Fruit fly (Drosophila melanogaster) whole organism, embryonic: ENCODE measurements around the gene SclA.

Experiments
- Awh ChIP-seq: fragments of 200-800 bp; sonication (Bioruptor generic); IDR thresholded peaks from 2 replicates; pipeline ENCODE4, ENCODE4 v1.3.6; 2022; ENCODE audit warnings: missing biosample characterization, missing genetic modification characterization
- BEAF-32 ChIP-seq: fragments of 200-800 bp; sonication (Bioruptor generic); optimal IDR thresholded peaks from 3 replicates; lab custom pipeline; 2017; ENCODE audit warnings: missing biosample characterization, missing genetic modification characterization, mild to moderate bottlenecking, moderate library complexity, missing genetic modification reagents
- BtbVII ChIP-seq: fragments of 200-800 bp; sonication (Bioruptor generic); optimal IDR thresholded peaks from 3 replicates; lab custom pipeline; 2017; ENCODE audit warnings: missing biosample characterization, mild to moderate bottlenecking, missing genetic modification characterization
- C15 ChIP-seq: fragments of 200-800 bp; sonication (Bioruptor generic); IDR thresholded peaks from 3 replicates; pipeline ENCODE4 v1.3.6; 2022; ENCODE audit warnings: missing biosample characterization, missing genetic modification characterization
- CG10462 ChIP-seq: fragments of 200-800 bp; sonication (Bioruptor generic); optimal IDR thresholded peaks from 2 replicates; lab custom pipeline; 2016; ENCODE audit warnings: missing biosample characterization, missing genetic modification characterization
- CG10543 ChIP-seq: fragments of 200-800 bp; sonication (Bioruptor generic); optimal IDR thresholded peaks from 3 replicates; lab custom pipeline; 2017; ENCODE audit warnings: missing biosample characterization, mild to moderate bottlenecking, missing genetic modification characterization, moderate library complexity
- CG12236 ChIP-seq: fragments of 200-800 bp; sonication (Bioruptor generic); optimal IDR thresholded peaks from 2 replicates; lab custom pipeline; 2016; ENCODE audit warnings: missing biosample characterization, missing genetic modification characterization
- CG14667 ChIP-seq: fragments of 200-800 bp; sonication (Bioruptor generic); IDR thresholded peaks from 2 replicates; pipeline ENCODE4 v1.3.6; 2022; ENCODE audit warnings: missing biosample characterization, missing genetic modification characterization
- CG15073 ChIP-seq: fragments of 200-800 bp; sonication (Bioruptor generic); optimal IDR thresholded peaks from 2 replicates; lab custom pipeline; 2016; ENCODE audit warnings: missing biosample characterization, missing genetic modification characterization
- CG1529 ChIP-seq: fragments of 200-800 bp; sonication (Bioruptor generic); optimal IDR thresholded peaks from 3 replicates; lab custom pipeline; 2018; ENCODE audit warnings: missing biosample characterization, missing genetic modification characterization
- CG15479 ChIP-seq: fragments of 200-800 bp; sonication (Bioruptor generic); optimal IDR thresholded peaks from 3 replicates; lab custom pipeline; 2019; ENCODE audit warnings: missing biosample characterization, mild to moderate bottlenecking, missing genetic modification characterization, moderate library complexity
- CG16779 ChIP-seq: fragments of 200-800 bp; sonication (Bioruptor generic); IDR thresholded peaks from 2 replicates; pipeline ENCODE4 v1.3.6; 2022; ENCODE audit warnings: missing biosample characterization, missing genetic modification characterization
- CG17568 ChIP-seq: fragments of 200-800 bp; sonication (Bioruptor generic); optimal IDR thresholded peaks from 2 replicates; lab custom pipeline; 2018; ENCODE audit warnings: missing biosample characterization, mild to moderate bottlenecking, missing genetic modification characterization, moderate library complexity
- CG17912 ChIP-seq: fragments of 200-800 bp; sonication (Bioruptor generic); optimal IDR thresholded peaks from 2 replicates; lab custom pipeline; 2018; ENCODE audit warnings: missing biosample characterization, mild to moderate bottlenecking, missing genetic modification characterization
- CG30431 ChIP-seq: fragments of 200-800 bp; sonication (Bioruptor generic); optimal IDR thresholded peaks from 2 replicates; lab custom pipeline; 2017; ENCODE audit warnings: missing biosample characterization, missing genetic modification characterization
- CG33213 ChIP-seq: fragments of 200-800 bp; sonication (Bioruptor generic); optimal IDR thresholded peaks from 3 replicates; lab custom pipeline; 2016; ENCODE audit warnings: missing biosample characterization, missing genetic modification characterization
- CG3847 ChIP-seq: fragments of 200-800 bp; sonication (Bioruptor generic); IDR thresholded peaks from 2 replicates; pipeline ENCODE4 v1.3.6; 2022; ENCODE audit warnings: missing biosample characterization, missing genetic modification characterization
- CG4328 ChIP-seq: fragments of 200-800 bp; sonication (Bioruptor generic); optimal IDR thresholded peaks from 3 replicates; lab custom pipeline; 2017; ENCODE audit warnings: missing biosample characterization, missing genetic modification reagents, missing genetic modification characterization
- CG43689 ChIP-seq: fragments of 200-800 bp; sonication (Bioruptor generic); IDR thresholded peaks from 2 replicates; pipeline ENCODE4 v1.3.6; 2022; ENCODE audit warnings: missing biosample characterization, missing genetic modification characterization
- CG4707 ChIP-seq: fragments of 200-800 bp; sonication (Bioruptor generic); optimal IDR thresholded peaks from 2 replicates; lab custom pipeline; 2018; ENCODE audit warnings: missing biosample characterization, mild to moderate bottlenecking, missing genetic modification characterization, moderate library complexity
- CG6254 ChIP-seq: fragments of 200-800 bp; sonication (Bioruptor generic); optimal IDR thresholded peaks from 3 replicates; lab custom pipeline; 2017; ENCODE audit warnings: mild to moderate bottlenecking, missing biosample characterization, missing genetic modification reagents, missing genetic modification characterization
- CG7839 ChIP-seq: fragments of 200-800 bp; sonication (Bioruptor generic); optimal IDR thresholded peaks from 3 replicates; lab custom pipeline; 2018; ENCODE audit warnings: missing biosample characterization, mild to moderate bottlenecking, missing genetic modification characterization, moderate library complexity
- Camta ChIP-seq: fragments of 200-800 bp; sonication (Bioruptor generic); optimal IDR thresholded peaks from 2 replicates; lab custom pipeline; 2016; ENCODE audit warnings: missing biosample characterization, missing genetic modification characterization
- Dek ChIP-seq: fragments of 200-800 bp; sonication (Bioruptor generic); optimal IDR thresholded peaks from 3 replicates; lab custom pipeline; 2019; ENCODE audit warnings: missing biosample characterization, mild to moderate bottlenecking, missing genetic modification characterization, moderate library complexity
- Doc2 ChIP-seq: fragments of 200-800 bp; sonication (Bioruptor generic); IDR thresholded peaks from 2 replicates; pipeline ENCODE4 v1.3.6; 2022; ENCODE audit warnings: missing biosample characterization, missing genetic modification characterization
- Fer1 ChIP-seq: fragments of 200-800 bp; sonication (Bioruptor generic); optimal IDR thresholded peaks from 2 replicates; lab custom pipeline; 2017; ENCODE audit warnings: missing biosample characterization, mild to moderate bottlenecking, missing genetic modification characterization
- H15 ChIP-seq: fragments of 200-800 bp; sonication (Bioruptor generic); IDR thresholded peaks from 3 replicates; pipeline ENCODE4 v1.3.6; 2022; ENCODE audit warnings: missing biosample characterization, missing genetic modification characterization
- H2.0 ChIP-seq: fragments of 200-800 bp; sonication (Bioruptor generic); IDR thresholded peaks from 2 replicates; pipeline ENCODE4 v1.3.6; 2022; ENCODE audit warnings: missing biosample characterization, missing genetic modification characterization
- HLHmδ ChIP-seq: fragments of 200-800 bp; sonication (Bioruptor generic); optimal IDR thresholded peaks from 2 replicates; lab custom pipeline; 2018; ENCODE audit warnings: missing biosample characterization, mild to moderate bottlenecking, missing genetic modification characterization, moderate library complexity
- Hmr ChIP-seq: fragments of 200-800 bp; sonication (Bioruptor generic); optimal IDR thresholded peaks from 3 replicates; lab custom pipeline; 2017; ENCODE audit warnings: mild to moderate bottlenecking, missing biosample characterization, missing genetic modification reagents, missing genetic modification characterization
- Mad ChIP-seq: fragments of 200-800 bp; sonication (Bioruptor generic); optimal IDR thresholded peaks from 2 replicates; lab custom pipeline; 2016; ENCODE audit warnings: missing biosample characterization, missing genetic modification characterization
- NFAT ChIP-seq: fragments of 200-800 bp; sonication (Bioruptor generic); IDR thresholded peaks from 2 replicates; pipeline ENCODE4 v1.3.6; 2022; ENCODE audit warnings: missing biosample characterization, missing genetic modification characterization
- Nf-YC ChIP-seq: fragments of 200-800 bp; optimal IDR thresholded peaks from 3 replicates; lab custom pipeline; 2019; ENCODE audit warnings: missing biosample characterization, mild to moderate bottlenecking, missing genetic modification characterization, moderate library complexity
- Poxn ChIP-seq: fragments of 200-800 bp; sonication (Bioruptor generic); IDR thresholded peaks from 2 replicates; pipeline ENCODE4 v1.3.6; 2022; ENCODE audit warnings: missing biosample characterization, missing genetic modification characterization
- Ssrp ChIP-seq: fragments of 200-800 bp; sonication (Bioruptor generic); optimal IDR thresholded peaks from 2 replicates; lab custom pipeline; 2018; ENCODE audit warnings: missing biosample characterization, mild to moderate bottlenecking, missing genetic modification characterization, moderate library complexity
- ap ChIP-seq: fragments of 200-800 bp; sonication (Bioruptor generic); IDR thresholded peaks from 2 replicates; pipeline ENCODE4 v1.3.6; 2022; ENCODE audit warnings: missing biosample characterization, missing genetic modification characterization
- fru ChIP-seq: fragments of >200 bp; optimal IDR thresholded peaks from 2 replicates; lab custom pipeline; 2017
- gsb ChIP-seq: fragments of 200-800 bp; sonication (Bioruptor generic); IDR thresholded peaks from 2 replicates; pipeline ENCODE4 v1.3.6; 2022; ENCODE audit warnings: missing biosample characterization, missing genetic modification characterization
- hbn ChIP-seq: fragments of 200-800 bp; sonication (Bioruptor generic); IDR thresholded peaks from 2 replicates; pipeline ENCODE4 v1.3.6; 2022; ENCODE audit warnings: missing biosample characterization, missing genetic modification characterization; ENCODE audit not compliant: partially characterized antibody
- jumu ChIP-seq: fragments of 200-800 bp; sonication (Bioruptor generic); optimal IDR thresholded peaks from 3 replicates; lab custom pipeline; 2016; ENCODE audit warnings: missing biosample characterization, missing genetic modification characterization
- lbe ChIP-seq: fragments of 200-800 bp; sonication (Bioruptor generic); optimal IDR thresholded peaks from 2 replicates; lab custom pipeline; 2016; ENCODE audit warnings: missing biosample characterization, mild to moderate bottlenecking, missing genetic modification characterization
- mirr ChIP-seq: fragments of 200-800 bp; sonication (Bioruptor generic); optimal IDR thresholded peaks from 3 replicates; lab custom pipeline; 2018; ENCODE audit warnings: missing biosample characterization, mild to moderate bottlenecking, missing genetic modification characterization
- nerfin-1 ChIP-seq: fragments of 200-800 bp; sonication (Bioruptor generic); optimal IDR thresholded peaks from 3 replicates; lab custom pipeline; 2019; ENCODE audit warnings: missing biosample characterization, mild to moderate bottlenecking, missing genetic modification characterization, moderate library complexity
- row ChIP-seq: fragments of 200-800 bp; sonication (Bioruptor generic); IDR thresholded peaks from 3 replicates; pipeline ENCODE4 v1.3.6; 2022; ENCODE audit warnings: missing biosample characterization, missing genetic modification characterization
- sens ChIP-seq: fragments of 200-800 bp; sonication (Bioruptor generic); peaks from one replicate; lab custom pipeline; 2016; ENCODE audit warnings: missing biosample characterization, missing genetic modification characterization
- tgo ChIP-seq: fragments of 200-800 bp; sonication (Bioruptor generic); IDR thresholded peaks from 3 replicates; pipeline ENCODE4 v1.3.6; 2022; ENCODE audit warnings: missing biosample characterization, missing genetic modification characterization
- twi ChIP-seq: fragments of 200-800 bp; optimal IDR thresholded peaks from 2 replicates; lab custom pipeline; 2019; ENCODE audit warnings: missing biosample characterization, mild to moderate bottlenecking, missing genetic modification characterization, moderate library complexity
- vvl ChIP-seq: fragments of 200-800 bp; sonication (Bioruptor generic); IDR thresholded peaks from 2 replicates; pipeline ENCODE4 v1.3.6; 2022; ENCODE audit warnings: missing biosample characterization, missing genetic modification characterization
- wek ChIP-seq: fragments of 200-800 bp; sonication (Bioruptor generic); optimal IDR thresholded peaks from 3 replicates; lab custom pipeline; 2018; ENCODE audit warnings: missing biosample characterization, mild to moderate bottlenecking, missing genetic modification characterization, moderate library complexity

The SclA gene

DNA sequence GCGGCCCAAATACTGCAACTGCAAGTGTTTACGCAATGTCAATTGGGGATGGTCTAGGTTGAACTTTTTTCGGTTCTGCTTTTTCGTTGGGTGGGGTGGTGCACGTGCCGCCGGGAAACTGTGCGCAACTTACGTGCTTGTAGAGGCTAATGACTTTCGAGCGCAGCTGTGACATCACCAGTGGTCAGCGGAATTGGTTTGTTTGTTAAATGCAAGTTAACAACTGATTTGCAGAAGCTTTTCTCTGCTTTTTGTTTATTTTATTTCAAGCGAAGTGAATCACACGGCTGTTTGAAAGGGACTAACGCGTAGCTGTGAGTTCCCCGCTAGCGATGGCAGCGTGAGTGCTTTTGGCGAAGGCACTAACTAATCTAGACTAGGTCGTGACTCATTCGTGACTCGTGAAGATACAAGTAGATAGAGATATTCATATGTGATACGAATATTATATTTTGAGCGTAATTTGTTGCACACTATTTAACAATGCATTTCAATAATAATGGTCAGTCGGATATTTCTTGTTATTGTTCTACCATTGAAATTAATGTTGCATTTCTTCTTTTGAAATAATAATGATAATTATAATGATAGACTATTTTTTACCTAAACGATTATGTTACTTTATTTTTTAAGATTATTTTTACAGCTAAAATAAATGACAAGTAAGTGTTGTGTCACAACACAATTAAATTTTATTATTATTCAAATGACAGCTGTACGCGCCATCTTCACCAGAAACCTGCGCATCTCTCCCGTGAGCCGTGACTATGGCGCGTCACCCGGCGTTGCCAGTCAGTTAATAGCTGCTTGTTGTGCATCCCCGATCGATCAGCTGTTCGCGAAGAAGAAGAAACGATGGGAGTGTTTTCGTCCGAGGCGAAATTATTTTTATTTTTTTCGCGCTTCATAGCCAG, 50.1 kb downstream of the SclA start, which contains the start of the genes osi and tweek (continued):
- TF ChIP-seq CG30431 = peak; percentile 37
- TF ChIP-seq CG10462 (GFP tag; lab: Kevin White, UChicago) = peak; percentile 24
- TF ChIP-seq H2.0 (GFP tag; lab: Robert Waterston, UW) = peak; percentile 50
- no peak for TF ChIP-seq CG14667 (GFP tag; lab: Robert Waterston, UW)
- TF ChIP-seq fru = no peak
- peak; percentile 16 for TF ChIP-seq CG15073
- peak; percentile 91 for TF ChIP-seq row (GFP tag; lab: Robert Waterston, UW)
- TF ChIP-seq C15 (GFP tag; lab: Robert Waterston, UW) = no peak
- no peak for TF ChIP-seq Ssrp (tag; lab: Kevin White, UChicago)
- TF ChIP-seq NFAT (GFP tag; lab: Robert Waterston, UW) = peak; percentile 84
- TF ChIP-seq CG1529 (GFP tag; lab: Kevin White, UChicago) = no peak
- TF ChIP-seq CG6254 (GFP tag; lab: Kevin White, UChicago) = no peak
- TF ChIP-seq gsb (GFP tag; lab: Robert Waterston, UW) = no peak
- no peak for TF ChIP-seq BtbVII
- peak; percentile 89 for TF ChIP-seq sens (GFP tag; lab: Kevin White, UChicago)
- TF ChIP-seq wek = peak; percentile 55
- no peak for TF ChIP-seq CG17912
- no peak; the same call in 1 of the 2 replicates for TF ChIP-seq CG43689 (GFP tag; lab: Robert Waterston, UW)
- no peak for TF ChIP-seq twi
- TF ChIP-seq CG17568 (GFP tag; lab: Kevin White, UChicago) = no peak
- TF ChIP-seq Nf-YC (tag; lab: Kevin White, UChicago) = no peak
- peak; percentile 71 for TF ChIP-seq Dek (tag; lab: Kevin White, UChicago)
- TF ChIP-seq nerfin-1 = peak; percentile 26
- TF ChIP-seq Mad (GFP tag; lab: Kevin White, UChicago) = no peak
- peak; percentile 62 for TF ChIP-seq Camta
- peak; percentile 70 for TF ChIP-seq CG3847 (GFP tag; lab: Robert Waterston, UW)
- TF ChIP-seq lbe = peak; percentile 30
- TF ChIP-seq CG4707 (GFP tag; lab: Kevin White, UChicago) = no peak
- TF ChIP-seq jumu (GFP tag; lab: Kevin White, UChicago) = no peak
- TF ChIP-seq CG16779 (GFP tag; lab: Robert Waterston, UW) = 0 out of 2 replicates have a peak, but pooled peaks have one; percentile 11
- TF ChIP-seq vvl (GFP tag; lab: Robert Waterston, UW) = no peak; the same call in 1 of the 2 replicates
- TF ChIP-seq CG15479 (GFP tag; lab: Kevin White, UChicago) = no peak
- TF ChIP-seq Poxn (GFP tag; lab: Robert Waterston, UW) = peak; percentile 67
- TF ChIP-seq CG10543 (GFP tag; lab: Kevin White, UChicago) = peak; percentile 54
- TF ChIP-seq CG33213 = peak; percentile 14
- peak; percentile 94 for TF ChIP-seq BEAF-32
- no peak for TF ChIP-seq CG12236
- TF ChIP-seq HLHmδ (GFP tag; lab: Kevin White, UChicago) = no peak
- no peak for TF ChIP-seq Awh (GFP tag; lab: Robert Waterston, UW)
- TF ChIP-seq hbn (GFP tag; lab: Robert Waterston, UW) = peak; percentile 70
- no peak for TF ChIP-seq Doc2
- TF ChIP-seq mirr = peak; percentile 10
- no peak for TF ChIP-seq ap
- peak; percentile 46; the same call in 1 of the 3 replicates for TF ChIP-seq tgo (GFP tag; lab: Robert Waterston, UW)
- peak; percentile 56 for TF ChIP-seq Fer1 (GFP tag; lab: Kevin White, UChicago)
- no peak for TF ChIP-seq CG4328 (GFP tag; lab: Kevin White, UChicago)
- 0 out of 3 replicates have a peak, but pooled peaks have one; percentile 11 for TF ChIP-seq H15 (GFP tag; lab: Robert Waterston, UW)
- peak; percentile 73 for TF ChIP-seq Hmr
- TF ChIP-seq CG7839 (tag; lab: Kevin White, UChicago) = no peak
